Fruit fly (Drosophila melanogaster) whole organism, embryonic: Measurements from ENCODE around the gene CG15144.

Source experiments
- Abd-B ChIP-seq: fragments of 200-800 bp; sonication (Bioruptor generic); optimal IDR thresholded peaks from 2 replicates; lab custom pipeline; 2018; ENCODE audit warnings: missing biosample characterization, mild to moderate bottlenecking, missing genetic modification characterization, moderate library complexity
- Bdp1 ChIP-seq: fragments of 200-800 bp; sonication (Bioruptor generic); optimal IDR thresholded peaks from 3 replicates; lab custom pipeline; 2016; ENCODE audit warnings: missing biosample characterization, missing genetic modification characterization
- Bteb2 ChIP-seq: fragments of 200-800 bp; sonication (Bioruptor generic); optimal IDR thresholded peaks from 2 replicates; lab custom pipeline; 2016; ENCODE audit warnings: missing biosample characterization, missing genetic modification characterization
- CG10209 ChIP-seq: fragments of 200-800 bp; sonication (Bioruptor generic); optimal IDR thresholded peaks from 3 replicates; lab custom pipeline; 2017; ENCODE audit warnings: missing biosample characterization, mild to moderate bottlenecking, missing genetic modification characterization, missing genetic modification reagents
- CG10366 ChIP-seq: fragments of 200-800 bp; sonication (Bioruptor generic); IDR thresholded peaks from 2 replicates; pipeline ENCODE4 v1.3.6; 2022; ENCODE audit warnings: missing biosample characterization, missing genetic modification characterization
- CG10543 ChIP-seq: fragments of 200-800 bp; sonication (Bioruptor generic); optimal IDR thresholded peaks from 3 replicates; lab custom pipeline; 2017; ENCODE audit warnings: missing biosample characterization, mild to moderate bottlenecking, missing genetic modification characterization, moderate library complexity
- CG10654 ChIP-seq: fragments of 200-800 bp; sonication (Bioruptor generic); optimal IDR thresholded peaks from 2 replicates; lab custom pipeline; 2016; ENCODE audit warnings: missing biosample characterization, missing genetic modification characterization
- CG11093 ChIP-seq: fragments of 200-800 bp; sonication (Bioruptor generic); IDR thresholded peaks from 3 replicates; pipeline ENCODE4 v1.3.6; 2022; ENCODE audit warnings: missing biosample characterization, missing genetic modification characterization
- CG11723 ChIP-seq: fragments of 200-800 bp; sonication (Bioruptor generic); optimal IDR thresholded peaks from 2 replicates; lab custom pipeline; 2017; ENCODE audit warnings: missing biosample characterization, mild to moderate bottlenecking, missing genetic modification characterization
- CG12299 ChIP-seq: fragments of 200-800 bp; sonication (Bioruptor generic); optimal IDR thresholded peaks from 2 replicates; lab custom pipeline; 2018; ENCODE audit warnings: missing biosample characterization, mild to moderate bottlenecking, missing genetic modification characterization
- CG12659 ChIP-seq: fragments of 200-800 bp; sonication (Bioruptor generic); optimal IDR thresholded peaks from 3 replicates; lab custom pipeline; 2017; ENCODE audit warnings: mild to moderate bottlenecking, missing biosample characterization, missing genetic modification reagents, missing genetic modification characterization
- CG15073 ChIP-seq: fragments of 200-800 bp; sonication (Bioruptor generic); optimal IDR thresholded peaks from 2 replicates; lab custom pipeline; 2016; ENCODE audit warnings: missing biosample characterization, missing genetic modification characterization
- CG15269 ChIP-seq: fragments of 200-800 bp; sonication (Bioruptor generic); optimal IDR thresholded peaks from 2 replicates; lab custom pipeline; 2018; ENCODE audit warnings: missing biosample characterization, mild to moderate bottlenecking, missing genetic modification characterization, moderate library complexity
- CG15696 ChIP-seq: fragments of 200-800 bp; sonication (Bioruptor generic); optimal IDR thresholded peaks from 2 replicates; lab custom pipeline; 2019; ENCODE audit warnings: missing biosample characterization, mild to moderate bottlenecking, missing genetic modification characterization, moderate library complexity
- CG1647 ChIP-seq: fragments of 200-800 bp; sonication (Bioruptor generic); optimal IDR thresholded peaks from 3 replicates; lab custom pipeline; 2016; ENCODE audit warnings: missing biosample characterization, missing genetic modification characterization
- CG16779 ChIP-seq: fragments of 200-800 bp; sonication (Bioruptor generic); IDR thresholded peaks from 2 replicates; pipeline ENCODE4 v1.3.6; 2022; ENCODE audit warnings: missing biosample characterization, missing genetic modification characterization
- CG2678 ChIP-seq: fragments of 200-800 bp; sonication (Bioruptor generic); optimal IDR thresholded peaks from 3 replicates; lab custom pipeline; 2019; ENCODE audit warnings: missing biosample characterization, mild to moderate bottlenecking, missing genetic modification characterization, moderate library complexity
- CG3995 ChIP-seq: fragments of 200-800 bp; sonication (Bioruptor generic); optimal IDR thresholded peaks from 3 replicates; lab custom pipeline; 2016; ENCODE audit warnings: missing biosample characterization, missing genetic modification characterization
- CG5245 ChIP-seq: fragments of 200-800 bp; sonication (Bioruptor generic); optimal IDR thresholded peaks from 3 replicates; lab custom pipeline; 2016; ENCODE audit warnings: missing biosample characterization, missing genetic modification characterization
- CG6175 ChIP-seq: fragments of 200-800 bp; sonication (Bioruptor generic); IDR thresholded peaks from 3 replicates; pipeline ENCODE4 v1.3.6; 2022; ENCODE audit warnings: missing biosample characterization, missing genetic modification characterization
- CG6854 ChIP-seq: fragments of 200-800 bp; sonication (Bioruptor generic); optimal IDR thresholded peaks from 3 replicates; lab custom pipeline; 2017; ENCODE audit warnings: missing biosample characterization, mild to moderate bottlenecking, missing genetic modification characterization
- CG7963 ChIP-seq: fragments of 200-800 bp; sonication (Bioruptor generic); IDR thresholded peaks from 3 replicates; pipeline ENCODE4 v1.3.6; 2022; ENCODE audit warnings: missing biosample characterization, missing genetic modification characterization; ENCODE audit not compliant: partially characterized antibody
- CG9727 ChIP-seq: fragments of 200-800 bp; sonication (Bioruptor generic); optimal IDR thresholded peaks from 3 replicates; lab custom pipeline; 2017; ENCODE audit warnings: missing biosample characterization, mild to moderate bottlenecking, missing genetic modification characterization
- CG9876 ChIP-seq: fragments of 200-800 bp; sonication (Bioruptor generic); optimal IDR thresholded peaks from 2 replicates; lab custom pipeline; 2016; ENCODE audit warnings: missing biosample characterization, missing genetic modification characterization
- CG9932 ChIP-seq: fragments of 200-800 bp; sonication (Bioruptor generic); IDR thresholded peaks from 2 replicates; pipeline ENCODE4 v1.3.6; 2022; ENCODE audit warnings: missing biosample characterization, missing genetic modification characterization
- Camta ChIP-seq: fragments of 200-800 bp; sonication (Bioruptor generic); optimal IDR thresholded peaks from 2 replicates; lab custom pipeline; 2016; ENCODE audit warnings: missing biosample characterization, missing genetic modification characterization
- Dad ChIP-seq: fragments of 200-800 bp; sonication (Bioruptor generic); optimal IDR thresholded peaks from 3 replicates; lab custom pipeline; 2016; ENCODE audit warnings: missing biosample characterization, missing genetic modification characterization
- Doc2 ChIP-seq: fragments of 200-800 bp; sonication (Bioruptor generic); IDR thresholded peaks from 2 replicates; pipeline ENCODE4 v1.3.6; 2022; ENCODE audit warnings: missing biosample characterization, missing genetic modification characterization
- Drgx ChIP-seq: fragments of 200-800 bp; sonication (Bioruptor generic); IDR thresholded peaks from 2 replicates; pipeline ENCODE4 v1.3.6; 2022; ENCODE audit warnings: missing biosample characterization, missing genetic modification characterization
- Eip74EF ChIP-seq, 2 experiments: fragments of 200-800 bp in 1 of 2; fragments of >200 bp in 1 of 2; sonication (Bioruptor generic) in 1 of 2; optimal IDR thresholded peaks; 2 replicates each; lab custom pipeline; 2017 to 2019; ENCODE audit warnings: missing biosample characterization in 2 of 2, missing genetic modification characterization in 2 of 2, mild to moderate bottlenecking in 1 of 2, moderate library complexity in 1 of 2
- Ets65A ChIP-seq: fragments of 200-800 bp; sonication (Bioruptor generic); peaks from one replicate; lab custom pipeline; 2016; ENCODE audit warnings: missing biosample characterization, missing genetic modification characterization
- H2.0 ChIP-seq: fragments of 200-800 bp; sonication (Bioruptor generic); IDR thresholded peaks from 2 replicates; pipeline ENCODE4 v1.3.6; 2022; ENCODE audit warnings: missing biosample characterization, missing genetic modification characterization
- HLH54F ChIP-seq: fragments of 200-800 bp; sonication (Bioruptor generic); optimal IDR thresholded peaks from 3 replicates; lab custom pipeline; 2016; ENCODE audit warnings: missing biosample characterization, missing genetic modification characterization
- Hmr ChIP-seq: fragments of 200-800 bp; sonication (Bioruptor generic); optimal IDR thresholded peaks from 3 replicates; lab custom pipeline; 2017; ENCODE audit warnings: mild to moderate bottlenecking, missing biosample characterization, missing genetic modification reagents, missing genetic modification characterization
- Med ChIP-seq: fragments of 200-800 bp; sonication (Bioruptor generic); peaks from one replicate; lab custom pipeline; 2016; ENCODE audit warnings: missing biosample characterization, missing genetic modification characterization, mild to moderate bottlenecking, inconsistent platforms, moderate library complexity
- Mrtf ChIP-seq: fragments of 200-800 bp; sonication (Bioruptor generic); IDR thresholded peaks from 3 replicates; pipeline ENCODE4 v1.3.6; 2022; ENCODE audit warnings: missing biosample characterization, missing genetic modification characterization
- Rx ChIP-seq: fragments of 200-800 bp; sonication (Bioruptor generic); IDR thresholded peaks from 2 replicates; pipeline ENCODE4 v1.3.6; 2022; ENCODE audit warnings: missing biosample characterization, missing genetic modification characterization
- Six4 ChIP-seq: fragments of 200-800 bp; sonication (Bioruptor generic); optimal IDR thresholded peaks from 2 replicates; lab custom pipeline; 2016; ENCODE audit warnings: missing biosample characterization, missing genetic modification characterization
- ac ChIP-seq: fragments of 200-800 bp; sonication (Bioruptor generic); optimal IDR thresholded peaks from 3 replicates; lab custom pipeline; 2017; ENCODE audit warnings: missing biosample characterization, mild to moderate bottlenecking, missing genetic modification characterization
- bbx ChIP-seq: fragments of 200-800 bp; sonication (Bioruptor generic); IDR thresholded peaks from 2 replicates; pipeline ENCODE4 v1.3.6; 2022; ENCODE audit warnings: missing biosample characterization, missing genetic modification characterization; ENCODE audit not compliant: partially characterized antibody
- btn ChIP-seq: fragments of 200-800 bp; sonication (Bioruptor generic); optimal IDR thresholded peaks from 2 replicates; lab custom pipeline; 2016; ENCODE audit warnings: missing biosample characterization, missing genetic modification characterization
- dan ChIP-seq: fragments of 200-800 bp; sonication (Bioruptor generic); IDR thresholded peaks from 2 replicates; pipeline ENCODE4 v1.3.6; 2022; ENCODE audit warnings: missing biosample characterization, missing genetic modification characterization
- disco-r ChIP-seq: fragments of 200-800 bp; sonication (Bioruptor generic); optimal IDR thresholded peaks from 2 replicates; lab custom pipeline; 2016; ENCODE audit warnings: missing biosample characterization, missing genetic modification characterization
- dpn ChIP-seq, 2 experiments: fragments of 200-800 bp; sonication (Bioruptor generic); optimal IDR thresholded peaks; 3 replicates each; lab custom pipeline; 2016; ENCODE audit warnings: missing biosample characterization in 2 of 2, missing genetic modification characterization in 2 of 2
- pros ChIP-seq: fragments of 200-800 bp; sonication (Bioruptor generic); optimal IDR thresholded peaks from 3 replicates; lab custom pipeline; 2019; ENCODE audit warnings: missing biosample characterization, mild to moderate bottlenecking, missing genetic modification characterization, moderate library complexity
- scrt ChIP-seq: fragments of 200-800 bp; sonication (Bioruptor generic); optimal IDR thresholded peaks from 2 replicates; lab custom pipeline; 2018; ENCODE audit warnings: missing biosample characterization, mild to moderate bottlenecking, missing genetic modification characterization, moderate library complexity
- sima ChIP-seq: fragments of 200-800 bp; sonication (Bioruptor generic); optimal IDR thresholded peaks from 2 replicates; lab custom pipeline; 2016; ENCODE audit warnings: missing biosample characterization, missing genetic modification characterization
- so ChIP-seq: fragments of 200-800 bp; sonication (Bioruptor generic); IDR thresholded peaks from 3 replicates; pipeline ENCODE4 v1.3.6; 2022; ENCODE audit warnings: missing biosample characterization, missing genetic modification characterization
- tup ChIP-seq: fragments of 200-800 bp; sonication (Bioruptor generic); optimal IDR thresholded peaks from 2 replicates; lab custom pipeline; 2016; ENCODE audit warnings: missing biosample characterization, mild to moderate bottlenecking, missing genetic modification characterization, moderate library complexity
- z ChIP-seq: fragments of 200-800 bp; sonication (Bioruptor generic); IDR thresholded peaks from 3 replicates; pipeline ENCODE4 v1.3.6; 2022; ENCODE audit warnings: missing biosample characterization, missing genetic modification characterization
- zf30C ChIP-seq: fragments of 200-800 bp; sonication (Bioruptor generic); optimal IDR thresholded peaks from 3 replicates; lab custom pipeline; 2018; ENCODE audit warnings: missing biosample characterization, mild to moderate bottlenecking, missing genetic modification characterization

The CG15144 gene

dm6 chr2L:17484174-17484573, 44.7 kb downstream of the CG15144 start, which contains the start of the genes GCS2beta and CG5131 (continued):
- peak; percentile 93 for TF ChIP-seq H2.0 (GFP tag; lab: Robert Waterston, UW)
- peak; percentile 74 for TF ChIP-seq scrt (GFP tag; lab: Kevin White, UChicago)
- TF ChIP-seq CG10366 (GFP tag; lab: Robert Waterston, UW), result peak; percentile 93
- no peak for TF ChIP-seq pros (GFP tag; lab: Kevin White, UChicago)
- peak; percentile 87 for TF ChIP-seq Doc2 (GFP tag; lab: Robert Waterston, UW)
- TF ChIP-seq CG15073 (GFP tag; lab: Kevin White, UChicago), result peak; percentile 63
- TF ChIP-seq Mrtf (GFP tag; lab: Robert Waterston, UW), result peak; percentile 85
- TF ChIP-seq z (GFP tag; lab: Robert Waterston, UW), result no peak
- TF ChIP-seq Dad (GFP tag; lab: Kevin White, UChicago), result peak; percentile 94
- peak; percentile 62 for TF ChIP-seq btn
- TF ChIP-seq CG9727, result peak; percentile 91
- peak; percentile 98 for TF ChIP-seq Abd-B
- peak; percentile 59 for TF ChIP-seq CG12299 (tag; lab: Kevin White, UChicago)
- TF ChIP-seq Hmr (GFP tag; lab: Kevin White, UChicago), result peak; percentile 93
- TF ChIP-seq Eip74EF (GFP tag; optimal IDR thresholded peaks at IDR 0.05; lab: Kevin White, UChicago), result peak in 1 of 2 experiments; percentile 39
- peak; percentile 94 for TF ChIP-seq Rx
- TF ChIP-seq Drgx, result peak; percentile 91
- TF ChIP-seq so (GFP tag; lab: Robert Waterston, UW), result peak; percentile 90
- TF ChIP-seq CG10543 (GFP tag; lab: Kevin White, UChicago), result peak; percentile 71
- TF ChIP-seq zf30C (GFP tag; lab: Kevin White, UChicago), result no peak
- peak; percentile 79 for TF ChIP-seq CG11723 (GFP tag; lab: Kevin White, UChicago)
- TF ChIP-seq tup (GFP tag; lab: Kevin White, UChicago), result peak; percentile 85
- peak; percentile 82 for TF ChIP-seq CG15696 (tag; lab: Kevin White, UChicago)
- peak; percentile 55; the same call in 2 of the 3 replicates for TF ChIP-seq CG7963 (GFP tag; lab: Robert Waterston, UW)
- peak; percentile 90 for TF ChIP-seq Bdp1 (GFP tag; lab: Kevin White, UChicago)
- TF ChIP-seq ac (GFP tag; lab: Kevin White, UChicago), result peak; percentile 48
- TF ChIP-seq dpn (GFP tag; optimal IDR thresholded peaks at IDR 0.05; lab: Kevin White, UChicago), result peak; percentile 97
- TF ChIP-seq bbx (GFP tag; lab: Robert Waterston, UW), result peak; percentile 77
- peak; percentile 89 for TF ChIP-seq CG5245 (GFP tag; lab: Kevin White, UChicago)
- peak; percentile 96 for TF ChIP-seq CG9876
- TF ChIP-seq CG3995 (GFP tag; lab: Kevin White, UChicago), result peak; percentile 71
- TF ChIP-seq CG1647 (GFP tag; lab: Kevin White, UChicago), result peak; percentile 94
- TF ChIP-seq CG10654 (GFP tag; lab: Kevin White, UChicago), result peak; percentile 93
- TF ChIP-seq CG11093, result peak; percentile 84
- peak; percentile 93 for TF ChIP-seq Camta
- peak; percentile 89 for TF ChIP-seq CG15269
- TF ChIP-seq dan, result 0 out of 2 replicates have a peak, but pooled peaks have one; percentile 54
- peak; percentile 98 for TF ChIP-seq HLH54F (GFP tag; lab: Kevin White, UChicago)
- TF ChIP-seq CG6854 (GFP tag; lab: Kevin White, UChicago), result peak; percentile 67
- TF ChIP-seq disco-r (GFP tag; lab: Kevin White, UChicago), result peak; percentile 88
- peak; percentile 95 for TF ChIP-seq Bteb2 (GFP tag; lab: Kevin White, UChicago)
- peak; percentile 95 for TF ChIP-seq CG12659 (GFP tag; lab: Kevin White, UChicago)
- TF ChIP-seq Six4, result peak; percentile 90
- peak; percentile 90 for TF ChIP-seq CG6175 (GFP tag; lab: Robert Waterston, UW)
- TF ChIP-seq CG9932 (GFP tag; lab: Robert Waterston, UW), result peak; percentile 98
- peak; percentile 92 for TF ChIP-seq CG10209 (GFP tag; lab: Kevin White, UChicago)
- peak; percentile 71 for TF ChIP-seq sima (GFP tag; lab: Kevin White, UChicago)
- TF ChIP-seq Med (GFP tag; lab: Kevin White, UChicago), result peak; percentile 100
- TF ChIP-seq Ets65A (GFP tag; lab: Kevin White, UChicago), result peak; percentile 100
- TF ChIP-seq CG16779 (GFP tag; lab: Robert Waterston, UW), result peak; percentile 91
- peak; percentile 88 for TF ChIP-seq CG2678
